Fruit fly (Drosophila melanogaster): ENCODE data around the gene CG17440.
A peak's percentile ranks its signal among the peaks of the same experiment; 100 is the strongest.

Gene CG17440

dm6 chrX:9319140-9319539, 49.4 kb upstream of the CG17440 start, which contains the start of the genes c12.1 and c12.2 (continued):
- TF ChIP-seq CG8924 (tag; optimal IDR thresholded peaks at IDR 0.05) (no peak), Lim3 (GFP tag; IDR thresholded peaks at IDR 0.05) (no peak), ci (GFP tag; IDR thresholded peaks at IDR 0.05) (peak; percentile 51; the same call in 1 of the 3 replicates), unc-4 (GFP tag; IDR thresholded peaks at IDR 0.05; ENCODE audit: partially characterized antibody) (peak; percentile 64), crp (GFP tag; optimal IDR thresholded peaks at IDR 0.05) (peak; percentile 94 to 99), Max (GFP tag; optimal IDR thresholded peaks at IDR 0.05) (peak; percentile 64), CG18599 (GFP tag; optimal IDR thresholded peaks at IDR 0.05) (no peak), CG34422 (GFP tag; IDR thresholded peaks at IDR 0.05) (peak; percentile 87), Sry-δ (GFP tag; optimal IDR thresholded peaks at IDR 0.05) (peak; percentile 73), Mrtf (GFP tag; IDR thresholded peaks at IDR 0.05) (no peak), hkb (optimal IDR thresholded peaks at IDR 0.05) (peak; percentile 32), hkb (GFP tag; IDR thresholded peaks at IDR 0.05) (no peak), her (GFP tag; optimal IDR thresholded peaks at IDR 0.05) (peak; percentile 37), CG2116 (GFP tag; optimal IDR thresholded peaks at IDR 0.05) (peak; percentile 66), CG6791 (GFP tag; IDR thresholded peaks at IDR 0.05; ENCODE audit: partially characterized antibody) (peak; percentile 74; the same call in 2 of the 3 replicates), cwo (GFP tag; optimal IDR thresholded peaks at IDR 0.05) (no peak), CG15479 (GFP tag; optimal IDR thresholded peaks at IDR 0.05) (no peak), zen2 (GFP tag; IDR thresholded peaks at IDR 0.05; ENCODE audit: partially characterized antibody) (0 out of 3 replicates have a peak, but pooled peaks have one; percentile 14), CG16779 (GFP tag; IDR thresholded peaks at IDR 0.05) (no peak), CG14860 (GFP tag; IDR thresholded peaks at IDR 0.05; ENCODE audit: partially characterized antibody) (peak; percentile 60), sqz (GFP tag; optimal IDR thresholded peaks at IDR 0.05) (no peak), Lhr (GFP tag; optimal IDR thresholded peaks at IDR 0.05) (peak; percentile 34), CG6683 (GFP tag; optimal IDR thresholded peaks at IDR 0.05) (no peak), lov (optimal IDR thresholded peaks at IDR 0.05) (no peak), lov (GFP tag; IDR thresholded peaks at IDR 0.05) (no peak), Blimp-1 (GFP tag; optimal IDR thresholded peaks at IDR 0.05) (peak; percentile 50), rib (GFP tag; IDR thresholded peaks at IDR 0.05) (no peak), CG11085 (GFP tag; IDR thresholded peaks at IDR 0.05) (no peak), ken (GFP tag; IDR thresholded peaks at IDR 0.05) (no peak), NFAT (GFP tag; IDR thresholded peaks at IDR 0.05) (peak; percentile 24; the same call in 1 of the 2 replicates), CG3995 (GFP tag; optimal IDR thresholded peaks at IDR 0.05) (peak; percentile 6), HLHmδ (GFP tag; optimal IDR thresholded peaks at IDR 0.05) (peak; percentile 14), CG1792 (GFP tag; optimal IDR thresholded peaks at IDR 0.05) (no peak), CG13287 (GFP tag; IDR thresholded peaks at IDR 0.05; ENCODE audit: partially characterized antibody) (peak; percentile 67), Elba2 (GFP tag; optimal IDR thresholded peaks at IDR 0.05) (no peak), CG32532 (GFP tag; IDR thresholded peaks at IDR 0.05) (no peak), CG34376 (GFP tag; optimal IDR thresholded peaks at IDR 0.05) (peak; percentile 35), Dip3 (GFP tag; optimal IDR thresholded peaks at IDR 0.05) (no peak)

- TF ChIP-seq tio (GFP tag; optimal IDR thresholded peaks at IDR 0.05) (no peak), CG16813 (GFP tag; IDR thresholded peaks at IDR 0.05; ENCODE audit: partially characterized antibody) (no peak), Hr39 (optimal IDR thresholded peaks at IDR 0.05) (no peak), nerfin-2 (GFP tag; IDR thresholded peaks at IDR 0.05; ENCODE audit: partially characterized antibody) (no peak), B-H1 (GFP tag; IDR thresholded peaks at IDR 0.05) (no peak), Adf1 (GFP tag; IDR thresholded peaks at IDR 0.05) (no peak), onecut (GFP tag; IDR thresholded peaks at IDR 0.05) (no peak), Atf6 (GFP tag; IDR thresholded peaks at IDR 0.05) (no peak), CG1603 (tag; optimal IDR thresholded peaks at IDR 0.05) (peak; percentile 20), sens (GFP tag) (peak; percentile 18), Hr3 (GFP tag; optimal IDR thresholded peaks at IDR 0.05) (no peak), CG12155 (GFP tag; optimal IDR thresholded peaks at IDR 0.05) (no peak), Mad (GFP tag; optimal IDR thresholded peaks at IDR 0.05) (no peak)
Measured at dm6 chrX:9317100-9317499, 47.4 kb upstream of the CG17440 start.
